Fruit fly (Drosophila melanogaster): ENCODE data around the gene lsn.

Gene lsn

DNA sequence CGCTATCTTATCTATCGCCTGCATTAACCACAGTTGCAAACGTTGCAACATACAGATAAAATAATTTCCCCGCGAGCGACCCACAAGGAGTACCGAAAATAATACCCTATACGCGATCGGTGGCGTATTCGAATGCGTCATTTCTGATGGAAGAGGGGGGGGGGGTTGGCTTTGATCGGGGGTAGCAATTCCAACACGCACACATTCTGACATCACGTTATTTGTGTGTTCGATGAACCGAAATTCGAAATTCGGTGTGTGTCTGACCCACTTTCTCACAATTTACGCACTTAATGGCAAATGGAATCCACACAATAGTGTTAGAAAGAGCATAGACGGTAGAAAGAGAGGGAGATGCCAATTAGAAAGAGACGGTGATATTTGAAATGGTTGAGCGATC lies 28.4 kb upstream of the lsn start (continued):
- TF ChIP-seq ttk (GFP tag; IDR thresholded peaks at IDR 0.05) (peak; percentile 39; the same call in 1 of the 2 replicates), org-1 (GFP tag; optimal IDR thresholded peaks at IDR 0.05) (no peak), CG11560 (tag; IDR thresholded peaks at IDR 0.05) (no peak), slbo (GFP tag; IDR thresholded peaks at IDR 0.05) (peak; percentile 15; the same call in 1 of the 2 replicates), CG17612 (GFP tag; IDR thresholded peaks at IDR 0.05) (no peak), CG17361 (GFP tag; IDR thresholded peaks at IDR 0.05) (no peak), Myb (GFP tag; optimal IDR thresholded peaks at IDR 0.05) (no peak), NFAT (GFP tag; IDR thresholded peaks at IDR 0.05) (no peak), pzg (GFP tag; optimal IDR thresholded peaks at IDR 0.05) (no peak), CG4707 (GFP tag; optimal IDR thresholded peaks at IDR 0.05) (no peak), Dll (GFP tag; IDR thresholded peaks at IDR 0.05; ENCODE audit: partially characterized antibody) (no peak), vvl (GFP tag; IDR thresholded peaks at IDR 0.05) (peak; percentile 39; the same call in 1 of the 2 replicates), grn (GFP tag; optimal IDR thresholded peaks at IDR 0.05) (peak; percentile 36), dpn (GFP tag; optimal IDR thresholded peaks at IDR 0.05) (no peak), lov (optimal IDR thresholded peaks at IDR 0.05) (no peak), lov (GFP tag; IDR thresholded peaks at IDR 0.05) (no peak), CG6683 (GFP tag; optimal IDR thresholded peaks at IDR 0.05) (no peak), tin (GFP tag; optimal IDR thresholded peaks at IDR 0.05) (no peak), CG13123 (GFP tag; optimal IDR thresholded peaks at IDR 0.05) (no peak), CG15011 (GFP tag; optimal IDR thresholded peaks at IDR 0.05) (no peak), gsb (GFP tag; IDR thresholded peaks at IDR 0.05) (no peak), CG10274 (GFP tag; optimal IDR thresholded peaks at IDR 0.05) (no peak), CG4854 (GFP tag; optimal IDR thresholded peaks at IDR 0.05) (no peak), Bgb (GFP tag; IDR thresholded peaks at IDR 0.05; ENCODE audit: partially characterized antibody) (0 out of 2 replicates have a peak, but pooled peaks have one; percentile 20), CG32532 (GFP tag; IDR thresholded peaks at IDR 0.05) (no peak), hkb (optimal IDR thresholded peaks at IDR 0.05) (no peak), hkb (GFP tag; IDR thresholded peaks at IDR 0.05) (no peak), stwl (tag; optimal IDR thresholded peaks at IDR 0.05) (no peak), Hey (tag; optimal IDR thresholded peaks at IDR 0.05) (no peak), Spps (tag; optimal IDR thresholded peaks at IDR 0.05) (no peak), Xrp1 (GFP tag; IDR thresholded peaks at IDR 0.05) (no peak), CG17802 (tag; optimal IDR thresholded peaks at IDR 0.05) (no peak), Max (GFP tag; optimal IDR thresholded peaks at IDR 0.05) (no peak), CG7357 (GFP tag; IDR thresholded peaks at IDR 0.05) (no peak), ci (GFP tag; IDR thresholded peaks at IDR 0.05) (peak; percentile 34; the same call in 1 of the 3 replicates), CG9727 (GFP tag; optimal IDR thresholded peaks at IDR 0.05) (no peak), CG8359 (GFP tag; optimal IDR thresholded peaks at IDR 0.05; ENCODE audit: borderline replicate concordance) (no peak), CG15479 (GFP tag; optimal IDR thresholded peaks at IDR 0.05) (peak; percentile 36), lmd (GFP tag; IDR thresholded peaks at IDR 0.05) (no peak), klu (GFP tag; IDR thresholded peaks at IDR 0.05) (no peak), crol (GFP tag; IDR thresholded peaks at IDR 0.05) (peak; percentile 94), fd102C (GFP tag; optimal IDR thresholded peaks at IDR 0.05) (no peak), Jarid2 (GFP tag; optimal IDR thresholded peaks at IDR 0.05) (no peak), Opbp (GFP tag; IDR thresholded peaks at IDR 0.05; ENCODE audit: partially characterized antibody) (no peak), trem (tag; optimal IDR thresholded peaks at IDR 0.05) (no peak), C15 (GFP tag; IDR thresholded peaks at IDR 0.05) (no peak), Meics (GFP tag; optimal IDR thresholded peaks at IDR 0.05) (no peak), CG12659 (GFP tag; optimal IDR thresholded peaks at IDR 0.05) (no peak), CG10321 (GFP tag; IDR thresholded peaks at IDR 0.05) (peak; percentile 54; the same call in 1 of the 2 replicates), sc (optimal IDR thresholded peaks at IDR 0.05) (no peak), sc (GFP tag; optimal IDR thresholded peaks at IDR 0.05) (no peak), pfk (GFP tag; optimal IDR thresholded peaks at IDR 0.05) (no peak)
